Worm (Caenorhabditis elegans) whole organism, young adult: ENCODE measurements around the gene Y37D8A.25.

Experiments used
- B0035.1 ChIP-seq: sonication (generic microtip); optimal IDR thresholded peaks from 2 replicates; lab custom pipeline; 2016; ENCODE audit warnings: missing genetic modification characterization, mild to moderate bottlenecking, missing compliant biosample characterization, missing genotype, missing genetic modification reagents
- B0261.1 ChIP-seq: sonication (generic microtip); optimal IDR thresholded peaks from 2 replicates; lab custom pipeline; 2016; ENCODE audit warnings: mild to moderate bottlenecking, missing genetic modification characterization, moderate library complexity, missing compliant biosample characterization
- B0336.3 ChIP-seq: fragments of 200-800 bp; sonication (Bioruptor generic); IDR thresholded peaks from 2 replicates; pipeline ENCODE4 v1.3.6; 2022; ENCODE audit warnings: missing genetic modification characterization, missing compliant biosample characterization
- D2030.7 ChIP-seq: fragments of 200-800 bp; sonication (Bioruptor generic); IDR thresholded peaks from 2 replicates; pipeline ENCODE4 v1.3.6; 2022; ENCODE audit warnings: missing genetic modification reagents, missing genetic modification characterization, missing compliant biosample characterization
- F49E8.2 ChIP-seq: sonication (generic microtip); optimal IDR thresholded peaks from 3 replicates; lab custom pipeline; 2017; ENCODE audit warnings: missing genetic modification characterization, mild to moderate bottlenecking, missing compliant biosample characterization, antibody characterized with exemption, moderate library complexity; ENCODE audit not compliant: insufficient read depth
- K12H6.12 ChIP-seq: fragments of 200-800 bp; sonication (Bioruptor generic); optimal IDR thresholded peaks from 2 replicates; lab custom pipeline; 2018; ENCODE audit warnings: mild to moderate bottlenecking, missing genetic modification characterization, missing compliant biosample characterization
- aptf-3 ChIP-seq: fragments of 200-800 bp; sonication (Bioruptor generic); IDR thresholded peaks from 2 replicates; pipeline ENCODE4 v1.3.6; 2022; ENCODE audit warnings: missing genetic modification characterization, missing compliant biosample characterization
- attf-5 ChIP-seq: fragments of 200-800 bp; sonication (Bioruptor generic); optimal IDR thresholded peaks from 2 replicates; lab custom pipeline; 2018; ENCODE audit warnings: mild to moderate bottlenecking, missing genetic modification characterization, missing compliant biosample characterization
- bed-1 ChIP-seq: fragments of 200-800 bp; sonication (Bioruptor generic); IDR thresholded peaks from 2 replicates; pipeline ENCODE4 v1.3.6; 2022; ENCODE audit warnings: missing genetic modification reagents, missing genetic modification characterization, missing compliant biosample characterization
- bed-2 ChIP-seq: fragments of 200-800 bp; sonication (Bioruptor generic); IDR thresholded peaks from 2 replicates; pipeline ENCODE4 v1.3.6; 2022; ENCODE audit warnings: missing genetic modification reagents, missing genetic modification characterization, missing compliant biosample characterization
- ccch-3 ChIP-seq: fragments of 200-800 bp; sonication (Bioruptor generic); optimal IDR thresholded peaks from 2 replicates; lab custom pipeline; 2018; ENCODE audit warnings: mild to moderate bottlenecking, missing genetic modification characterization, missing compliant biosample characterization
- cebp-2 ChIP-seq: fragments of 200-800 bp; sonication (Bioruptor generic); IDR thresholded peaks from 2 replicates; pipeline ENCODE4 v1.3.6; 2022; ENCODE audit warnings: missing genetic modification characterization, missing compliant biosample characterization
- ceh-27 ChIP-seq: fragments of 200-800 bp; sonication (Bioruptor generic); optimal IDR thresholded peaks from 2 replicates; lab custom pipeline; 2018; ENCODE audit warnings: mild to moderate bottlenecking, missing genetic modification characterization, moderate library complexity, missing compliant biosample characterization
- chd-7 ChIP-seq: sonication (generic microtip); optimal IDR thresholded peaks from 2 replicates; lab custom pipeline; 2016; ENCODE audit warnings: mild to moderate bottlenecking, missing genetic modification characterization, moderate library complexity, missing compliant biosample characterization
- die-1 ChIP-seq: sonication (generic microtip); optimal IDR thresholded peaks from 2 replicates; lab custom pipeline; 2016; ENCODE audit warnings: missing genotype, mild to moderate bottlenecking, missing genetic modification characterization, missing compliant biosample characterization
- dpff-1 ChIP-seq: sonication (generic microtip); optimal IDR thresholded peaks from 2 replicates; lab custom pipeline; 2017; ENCODE audit warnings: mild to moderate bottlenecking, missing genetic modification characterization, missing compliant biosample characterization
- dpl-1 ChIP-seq: fragments of 150-350 bp; optimal IDR thresholded peaks from 2 replicates; lab custom pipeline; 2014; ENCODE audit warnings: missing biosample characterization, missing genetic modification reagents, missing genetic modification characterization
- efl-1 ChIP-seq: fragments of 150-350 bp; optimal IDR thresholded peaks from 2 replicates; lab custom pipeline; 2014; ENCODE audit warnings: missing biosample characterization, missing genetic modification reagents, missing genetic modification characterization
- fkh-3 ChIP-seq: sonication (generic microtip); optimal IDR thresholded peaks from 2 replicates; lab custom pipeline; 2016; ENCODE audit warnings: mild to moderate bottlenecking, missing genetic modification characterization, missing compliant biosample characterization
- gei-17 ChIP-seq: fragments of 200-800 bp; sonication (Bioruptor generic); optimal IDR thresholded peaks from 2 replicates; lab custom pipeline; 2018; ENCODE audit warnings: mild to moderate bottlenecking, missing genetic modification characterization, missing compliant biosample characterization
- him-1 ChIP-seq: sonication (generic microtip); optimal IDR thresholded peaks from 2 replicates; lab custom pipeline; 2016; ENCODE audit warnings: missing genotype, missing genetic modification reagents, missing genetic modification characterization, missing compliant biosample characterization
- let-526 ChIP-seq: fragments of 200-800 bp; sonication (Bioruptor generic); IDR thresholded peaks from 2 replicates; pipeline ENCODE4 v1.3.6; 2022; ENCODE audit warnings: missing genetic modification reagents, missing genetic modification characterization, missing compliant biosample characterization
- lir-1 ChIP-seq: fragments of 200-800 bp; sonication (Bioruptor generic); conservative IDR thresholded peaks from 2 replicates; pipeline ENCODE4 v1.3.6; 2022; ENCODE audit warnings: missing genetic modification reagents, missing genetic modification characterization, missing compliant biosample characterization
- madf-10 ChIP-seq: sonication (generic microtip); optimal IDR thresholded peaks from 2 replicates; lab custom pipeline; 2016; ENCODE audit warnings: mild to moderate bottlenecking, missing genetic modification characterization, missing compliant biosample characterization
- madf-3 ChIP-seq: fragments of 200-800 bp; sonication (Bioruptor generic); IDR thresholded peaks from 2 replicates; pipeline ENCODE4 v1.3.6; 2022; ENCODE audit warnings: missing genetic modification reagents, missing genetic modification characterization, missing compliant biosample characterization
- nhr-27 ChIP-seq: fragments of 200-800 bp; sonication (Bioruptor generic); optimal IDR thresholded peaks from 2 replicates; lab custom pipeline; 2018; ENCODE audit warnings: mild to moderate bottlenecking, missing genetic modification characterization, moderate library complexity, missing compliant biosample characterization
- rec-8 ChIP-seq, 2 experiments: sonication (generic microtip); optimal IDR thresholded peaks; 2 replicates each; lab custom pipeline; 2016; ENCODE audit warnings: mild to moderate bottlenecking in 2 of 2, missing genetic modification characterization in 2 of 2, missing genetic modification reagents in 2 of 2, missing genotype in 2 of 2, missing biosample characterization in 1 of 2, missing compliant biosample characterization in 1 of 2, moderate library complexity in 1 of 2
- repo-1 ChIP-seq: sonication (generic microtip); optimal IDR thresholded peaks from 2 replicates; lab custom pipeline; 2017; ENCODE audit warnings: mild to moderate bottlenecking, missing genetic modification characterization, missing compliant biosample characterization
- sea-2 ChIP-seq: fragments of 200-800 bp; sonication (Bioruptor generic); IDR thresholded peaks from 2 replicates; pipeline ENCODE4 v1.3.6; 2022; ENCODE audit warnings: missing genetic modification characterization, missing compliant biosample characterization
- snpc-1.3 ChIP-seq: sonication (generic microtip); optimal IDR thresholded peaks from 2 replicates; lab custom pipeline; 2017; ENCODE audit warnings: missing genetic modification characterization, mild to moderate bottlenecking, missing compliant biosample characterization, antibody characterized with exemption, moderate library complexity, missing genotype, missing genetic modification reagents; ENCODE audit not compliant: insufficient read depth
- somi-1 ChIP-seq: fragments of 200-800 bp; sonication (Bioruptor generic); optimal IDR thresholded peaks from 2 replicates; lab custom pipeline; 2018; ENCODE audit warnings: mild to moderate bottlenecking, missing genetic modification characterization, missing compliant biosample characterization
- sptf-2 ChIP-seq: fragments of 200-800 bp; sonication (Bioruptor generic); optimal IDR thresholded peaks from 2 replicates; lab custom pipeline; 2018; ENCODE audit warnings: mild to moderate bottlenecking, missing genetic modification characterization, missing compliant biosample characterization
- tbx-9 ChIP-seq: sonication (generic microtip); optimal IDR thresholded peaks from 2 replicates; lab custom pipeline; 2016; ENCODE audit warnings: borderline replicate concordance, missing genetic modification characterization, inconsistent platforms, missing compliant biosample characterization
- xnd-1 ChIP-seq: sonication (generic microtip); optimal IDR thresholded peaks from 2 replicates; lab custom pipeline; 2016; ENCODE audit warnings: missing genotype, missing genetic modification reagents, missing genetic modification characterization, missing compliant biosample characterization
- zfh-2 ChIP-seq: fragments of 200-800 bp; sonication (Bioruptor generic); conservative IDR thresholded peaks from 2 replicates; pipeline ENCODE4 v1.3.6; 2022; ENCODE audit warnings: missing genetic modification reagents, missing genetic modification characterization, missing compliant biosample characterization
- ztf-22 ChIP-seq: fragments of 200-800 bp; sonication (Bioruptor generic); optimal IDR thresholded peaks from 2 replicates; lab custom pipeline; 2018; ENCODE audit warnings: mild to moderate bottlenecking, missing genetic modification characterization, moderate library complexity, missing compliant biosample characterization
- ztf-6 ChIP-seq: fragments of 200-800 bp; sonication (Bioruptor generic); IDR thresholded peaks from 2 replicates; pipeline ENCODE4 v1.3.6; 2022; ENCODE audit warnings: missing genetic modification reagents, missing genetic modification characterization, missing compliant biosample characterization

Y37D8A.25 gene

ce11 chrIII:12813193-12813592 is 6.9 kb downstream of the Y37D8A.25 start, which contains the start of gene BE10.4 (continued):
- TF ChIP-seq attf-5 (GFP tag; lab: Kevin White, UChicago): no peak

- TF ChIP-seq B0035.1 (tag; lab: Kevin White, UChicago): no peak
- no peak for TF ChIP-seq somi-1
- TF ChIP-seq, all 124 proteins: peak for 0
These were observed 12.3 kb downstream of the Y37D8A.25 start, which contains the start of gene BE10.3 for ce11 chrIII:12807726-12808125. Gene BE10.3, plus strand, starts transcription at chrIII:12808026.

- no peak for TF ChIP-seq sptf-2 (GFP tag; lab: Kevin White, UChicago)
- no peak for TF ChIP-seq chd-7 (tag; lab: Kevin White, UChicago)
These were observed 13.3 kb downstream of the Y37D8A.25 start, which contains the start of gene BE10.5 for ce11 chrIII:12806712-12807111. Gene BE10.5, minus strand, starts transcription at chrIII:12806812.

ce11 chrIII:12800529-12800928 is 19.5 kb downstream of the Y37D8A.25 start:
- TF ChIP-seq madf-10 (tag; lab: Kevin White, UChicago) (no peak), cebp-2 (GFP tag; lab: Robert Waterston, UW) (no peak), attf-5 (GFP tag; lab: Kevin White, UChicago) (no peak), zfh-2 (GFP tag; lab: Robert Waterston, UW) (0 out of 2 replicates have a peak, but pooled peaks have one; percentile 26), xnd-1 (tag; lab: Kevin White, UChicago) (no peak), gei-17 (GFP tag; lab: Kevin White, UChicago) (no peak), dpl-1 (no peak)

- TF ChIP-seq die-1 (tag; lab: Kevin White, UChicago): no peak
- TF ChIP-seq tbx-9 (tag; lab: Kevin White, UChicago): no peak
- TF ChIP-seq him-1: no peak
- TF ChIP-seq bed-1 (GFP tag; lab: Robert Waterston, UW): no peak
- no peak for TF ChIP-seq nhr-27 (tag; lab: Kevin White, UChicago)
- no peak for TF ChIP-seq ceh-27
- no peak for TF ChIP-seq let-526 (GFP tag; lab: Robert Waterston, UW)
- no peak for TF ChIP-seq K12H6.12
- TF ChIP-seq fkh-3: no peak
These were observed 21.6 kb downstream of the Y37D8A.25 start, which contains the start of gene agmo-1 for ce11 chrIII:12798469-12798868. Gene agmo-1, minus strand, starts transcription at chrIII:12798569.

- TF ChIP-seq F49E8.2 (tag; lab: Kevin White, UChicago): no peak
- no peak for TF ChIP-seq efl-1
- no peak for TF ChIP-seq madf-3 (GFP tag; lab: Robert Waterston, UW)
- no peak for TF ChIP-seq ztf-22 (GFP tag; lab: Kevin White, UChicago)
These were observed 25.9 kb downstream of the Y37D8A.25 start for ce11 chrIII:12794200-12794599.

ce11 chrIII:12789420-12789819 is 30.6 kb downstream of the Y37D8A.25 start, which contains the start of gene BE10.1:
Gene BE10.1, minus strand, starts transcription at chrIII:12789520.
- TF ChIP-seq B0336.3: no peak
- no peak for TF ChIP-seq rec-8 (tag; optimal IDR thresholded peaks at IDR 0.05; lab: Kevin White, UChicago)
- TF ChIP-seq sea-2 (GFP tag; lab: Robert Waterston, UW): no peak
- TF ChIP-seq dpff-1 (tag; lab: Kevin White, UChicago): no peak
- no peak for TF ChIP-seq D2030.7 (GFP tag; lab: Robert Waterston, UW)
- no peak for TF ChIP-seq lir-1
- no peak for TF ChIP-seq madf-10 (tag; lab: Kevin White, UChicago)
- no peak for TF ChIP-seq bed-2
- no peak for TF ChIP-seq repo-1 (tag; lab: Kevin White, UChicago)
- no peak for TF ChIP-seq ztf-6 (GFP tag; lab: Robert Waterston, UW)
- no peak for TF ChIP-seq ccch-3 (GFP tag; lab: Kevin White, UChicago)
- no peak for TF ChIP-seq snpc-1.3 (tag; lab: Kevin White, UChicago)
- TF ChIP-seq B0261.1 (tag; lab: Kevin White, UChicago): no peak
- no peak for TF ChIP-seq aptf-3 (GFP tag; lab: Robert Waterston, UW)
